Worm (Caenorhabditis elegans) whole organism, late embryonic: ENCODE data around the gene Y34B4A.2.

ENCODE experiments used
- C38D4.7 ChIP-seq: fragments of 200-800 bp; sonication (Bioruptor generic); optimal IDR thresholded peaks from 2 replicates; lab custom pipeline; 2018; ENCODE audit warnings: mild to moderate bottlenecking, missing genetic modification characterization, moderate library complexity, missing compliant biosample characterization
- T23F11.4 ChIP-seq: fragments of 200-800 bp; sonication (Bioruptor generic); optimal IDR thresholded peaks from 2 replicates; lab custom pipeline; 2018; ENCODE audit warnings: mild to moderate bottlenecking, missing genetic modification characterization, missing compliant biosample characterization
- ama-1 ChIP-seq: fragments of 150-350 bp; optimal IDR thresholded peaks from 2 replicates; lab custom pipeline; 2014
- ceh-9 ChIP-seq: sonication (generic microtip); optimal IDR thresholded peaks from 2 replicates; lab custom pipeline; 2016; ENCODE audit warnings: mild to moderate bottlenecking, missing genetic modification characterization, inconsistent platforms, missing compliant biosample characterization
- dve-1 ChIP-seq: sonication (generic microtip); optimal IDR thresholded peaks from 2 replicates; lab custom pipeline; 2017; ENCODE audit warnings: antibody characterized with exemption, mild to moderate bottlenecking, missing genetic modification characterization, missing compliant biosample characterization
- ets-4 ChIP-seq: sonication (generic microtip); optimal IDR thresholded peaks from 2 replicates; lab custom pipeline; 2016; ENCODE audit warnings: missing genetic modification characterization, missing compliant biosample characterization
- hlh-13 ChIP-seq: fragments of 200-800 bp; sonication (Bioruptor generic); optimal IDR thresholded peaks from 2 replicates; lab custom pipeline; 2018; ENCODE audit warnings: mild to moderate bottlenecking, missing genetic modification characterization, missing compliant biosample characterization
- nhr-11 ChIP-seq: fragments of 150-350 bp; optimal IDR thresholded peaks from 2 replicates; lab custom pipeline; 2014; ENCODE audit warnings: missing biosample characterization, missing genetic modification characterization
- npax-4 ChIP-seq: sonication (generic microtip); optimal IDR thresholded peaks from 2 replicates; lab custom pipeline; 2016; ENCODE audit warnings: missing genetic modification characterization, missing compliant biosample characterization
- pha-4 ChIP-seq: fragments of 150-350 bp; optimal IDR thresholded peaks from 2 replicates; lab custom pipeline; 2018; ENCODE audit warnings: missing biosample characterization, missing genetic modification reagents, missing genetic modification characterization
- tbx-7 ChIP-seq: sonication (generic microtip); optimal IDR thresholded peaks from 2 replicates; lab custom pipeline; 2016; ENCODE audit warnings: missing genotype, missing genetic modification characterization, missing compliant biosample characterization
- unc-3 ChIP-seq, 2 experiments: fragments of 200-800 bp in 1 of 2; sonication (Bioruptor generic) in 1 of 2; sonication (generic microtip) in 1 of 2; conservative IDR thresholded peaks in 1 of 2; optimal IDR thresholded peaks in 1 of 2; 2 replicates each; pipeline versions ENCODE4 v1.3.6 to Lab custom; 2016 to 2022; ENCODE audit warnings: missing compliant biosample characterization in 2 of 2, missing genetic modification characterization in 2 of 2, missing genetic modification reagents in 1 of 2
- unc-55 ChIP-seq: sonication (generic microtip); optimal IDR thresholded peaks from 2 replicates; lab custom pipeline; 2017; ENCODE audit warnings: missing biosample characterization, missing genetic modification reagents, missing genetic modification characterization
- ztf-16 ChIP-seq: sonication (generic microtip); optimal IDR thresholded peaks from 2 replicates; lab custom pipeline; 2017; ENCODE audit warnings: missing genetic modification characterization, missing compliant biosample characterization

ce11 chrX:5279674-5280073, 377 bp downstream of the Y34B4A.2 start, which contains the start of gene rga-8:
- TF ChIP-seq unc-3 (GFP tag; conservative IDR thresholded peaks at IDR 0.05; lab: Robert Waterston, UW) (no peak), unc-3 (tag; optimal IDR thresholded peaks at IDR 0.05; lab: Kevin White, UChicago) (no peak), hlh-13 (GFP tag; lab: Kevin White, UChicago) (no peak), ets-4 (tag; lab: Kevin White, UChicago) (no peak), ztf-16 (no peak), ama-1 (lab: Kevin White, UChicago) (no peak), tbx-7 (tag; lab: Kevin White, UChicago) (no peak), T23F11.4 (GFP tag; lab: Kevin White, UChicago) (no peak), dve-1 (tag; lab: Kevin White, UChicago) (no peak), npax-4 (tag; lab: Kevin White, UChicago) (no peak), pha-4 (tag; lab: Kevin White, UChicago) (no peak), ceh-9 (tag; lab: Kevin White, UChicago) (no peak), nhr-11 (no peak), C38D4.7 (GFP tag; lab: Kevin White, UChicago) (no peak), unc-55 (GFP tag; lab: Kevin White, UChicago) (no peak)
